Worm (Caenorhabditis elegans) whole organism, L4 larva: ENCODE results near the gene isw-1.

ENCODE experiments used
- F49E8.2 ChIP-seq: sonication (generic microtip); optimal IDR thresholded peaks from 2 replicates; lab custom pipeline; 2016; ENCODE audit warnings: missing compliant biosample characterization, mild to moderate bottlenecking, missing genetic modification characterization, borderline replicate concordance
- daf-12 ChIP-seq: fragments of 150-350 bp; optimal IDR thresholded peaks from 2 replicates; lab custom pipeline; 2014; ENCODE audit warnings: missing biosample characterization, missing genetic modification reagents, missing genetic modification characterization
- egl-27 ChIP-seq: sonication (generic microtip); optimal IDR thresholded peaks from 3 replicates; lab custom pipeline; 2017; ENCODE audit warnings: missing biosample characterization, missing genetic modification reagents, missing genetic modification characterization
- lim-7 ChIP-seq: fragments of 200-800 bp; sonication (Bioruptor generic); IDR thresholded peaks from 2 replicates; pipeline ENCODE4 v1.3.6; 2022; ENCODE audit warnings: missing genetic modification characterization, missing compliant biosample characterization
- mdt-29 ChIP-seq: fragments of 200-800 bp; sonication (Bioruptor generic); IDR thresholded peaks from 2 replicates; pipeline ENCODE4 v1.3.6; 2022; ENCODE audit warnings: missing genetic modification reagents, missing genetic modification characterization, missing compliant biosample characterization
- mep-1 ChIP-seq: fragments of 150-350 bp; sonication (generic microtip); optimal IDR thresholded peaks from 3 replicates; lab custom pipeline; 2014; ENCODE audit warnings: missing biosample characterization, missing genetic modification characterization
- nhr-237 ChIP-seq: sonication (generic microtip); optimal IDR thresholded peaks from 2 replicates; lab custom pipeline; 2017; ENCODE audit warnings: missing biosample characterization, missing genetic modification characterization
- nhr-25 ChIP-seq: sonication (generic microtip); optimal IDR thresholded peaks from 2 replicates; lab custom pipeline; 2017; ENCODE audit warnings: missing genetic modification characterization, mild to moderate bottlenecking, missing compliant biosample characterization, antibody characterized with exemption, moderate library complexity, borderline replicate concordance; ENCODE audit not compliant: insufficient read depth
- nhr-28 ChIP-seq: fragments of 150-350 bp; optimal IDR thresholded peaks from 2 replicates; lab custom pipeline; 2014; ENCODE audit warnings: missing biosample characterization, missing genetic modification characterization
- nhr-41 ChIP-seq: fragments of 200-800 bp; sonication (Bioruptor generic); IDR thresholded peaks from 2 replicates; pipeline ENCODE4 v1.3.6; 2022; ENCODE audit warnings: missing genetic modification reagents, missing genetic modification characterization, missing compliant biosample characterization
- pqm-1 ChIP-seq: sonication (generic microtip); optimal IDR thresholded peaks from 2 replicates; lab custom pipeline; 2017; ENCODE audit warnings: missing biosample characterization, missing genetic modification characterization

ce11 chrIII:6723089-6723488, 13.2 kb upstream of the isw-1 start, which contains the start of gene F37A4.1:
- no peak for TF ChIP-seq pqm-1 (tag; lab: Kevin White, UChicago)
- no peak for TF ChIP-seq F49E8.2 (tag; lab: Kevin White, UChicago)
- no peak for TF ChIP-seq daf-12 (tag; lab: Kevin White, UChicago)
- TF ChIP-seq mep-1 (tag; lab: Kevin White, UChicago), result no peak
- no peak for TF ChIP-seq lim-7 (GFP tag; lab: Robert Waterston, UW)
- TF ChIP-seq nhr-25 (tag; lab: Kevin White, UChicago), result no peak
- no peak for TF ChIP-seq mdt-29
- TF ChIP-seq nhr-41, result no peak
- TF ChIP-seq egl-27, result no peak
- no peak for TF ChIP-seq nhr-237
- TF ChIP-seq nhr-28, result no peak
